Fruit fly (Drosophila melanogaster): ENCODE measurements around the gene ac.

DNA sequence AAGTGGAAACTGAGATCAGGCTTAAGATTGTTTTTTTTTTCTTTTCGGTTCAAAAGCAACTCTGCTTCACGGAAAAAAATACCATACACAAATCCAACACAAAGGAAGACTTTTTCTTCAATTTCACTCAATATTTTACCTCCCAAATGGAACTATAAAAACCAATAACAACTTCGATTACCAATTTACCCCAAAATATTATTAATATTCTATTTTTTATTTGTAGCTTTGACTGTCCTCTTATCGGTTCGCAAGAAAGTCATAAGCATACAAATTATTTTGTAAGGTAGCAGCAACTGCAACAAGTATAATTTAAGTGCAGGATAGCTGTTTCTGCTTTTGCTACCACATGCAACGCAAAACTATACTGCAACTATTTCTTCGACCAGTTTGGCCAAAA lies 35.9 kb upstream of the ac start:
- TF ChIP-seq lola (GFP tag; optimal IDR thresholded peaks at IDR 0.05), result no peak
- no peak for TF ChIP-seq Vsx2 (GFP tag; optimal IDR thresholded peaks at IDR 0.05; ENCODE audit: partially characterized antibody)
- TF ChIP-seq h (GFP tag; optimal IDR thresholded peaks at IDR 0.05), result no peak
- TF ChIP-seq Jra (GFP tag; optimal IDR thresholded peaks at IDR 0.05), result no peak
- TF ChIP-seq dsf (GFP tag; optimal IDR thresholded peaks at IDR 0.05; ENCODE audit: borderline replicate concordance), result no peak
- TF ChIP-seq OdsH (GFP tag; optimal IDR thresholded peaks at IDR 0.05), result no peak
- TF ChIP-seq rgr (GFP tag; optimal IDR thresholded peaks at IDR 0.05), result no peak
- TF ChIP-seq Hr83 (GFP tag; optimal IDR thresholded peaks at IDR 0.05; ENCODE audit: poor library complexity, severe bottlenecking), result no peak

Data from whole organism, wandering third instar larva.